Fruit fly (Drosophila melanogaster) Kc167 (cell line): ENCODE measurements around the gene mtDNA-helicase.

Experiments
- Myc ChIP-seq: fragments of >200 bp; optimal IDR thresholded peaks from 2 replicates; lab custom pipeline; 2017; ENCODE audit warnings: missing external identifiers
- psq ChIP-seq: fragments of >200 bp; optimal IDR thresholded peaks from 2 replicates; lab custom pipeline; 2017; ENCODE audit warnings: missing external identifiers

- TF ChIP-seq Myc (lab: Kevin White, UChicago) (no peak), psq (lab: Kevin White, UChicago) (no peak)
Observed at dm6 chr2L:9921401-9921800, 28.2 kb upstream of the mtDNA-helicase start, which contains the start of gene CG4592.
